Worm (Caenorhabditis elegans): ENCODE data around the gene srw-63.

ce11 chrIV:14050442-14050841 is 34.7 kb upstream of the srw-63 start:
- TF ChIP-seq unc-130 (tag; optimal IDR thresholded peaks at IDR 0.05) (no peak), tbx-2 (tag; optimal IDR thresholded peaks at IDR 0.05) (no peak), nhr-12 (tag; optimal IDR thresholded peaks at IDR 0.05) (no peak), lin-15B (tag; optimal IDR thresholded peaks at IDR 0.05) (no peak), jun-1 (tag; optimal IDR thresholded peaks at IDR 0.05) (no peak), nhr-237 (tag; optimal IDR thresholded peaks at IDR 0.05) (no peak), alr-1 (tag; optimal IDR thresholded peaks at IDR 0.05; ENCODE audit: borderline replicate concordance) (no peak), hpl-2 (GFP tag; optimal IDR thresholded peaks at IDR 0.05) (no peak), mef-2 (tag; optimal IDR thresholded peaks at IDR 0.05) (no peak), rnt-1 (tag; optimal IDR thresholded peaks at IDR 0.05) (no peak), aha-1 (tag; optimal IDR thresholded peaks at IDR 0.05) (no peak)

All from whole organism, L1 larva.